Worm (Caenorhabditis elegans) whole organism, late embryonic: ENCODE measurements around the gene npl-4.2.

Experiments used
- C38D4.7 ChIP-seq: fragments of 200-800 bp; sonication (Bioruptor generic); optimal IDR thresholded peaks from 2 replicates; lab custom pipeline; 2018; ENCODE audit warnings: mild to moderate bottlenecking, missing genetic modification characterization, moderate library complexity, missing compliant biosample characterization
- F13H6.1 ChIP-seq: sonication (generic microtip); optimal IDR thresholded peaks from 2 replicates; lab custom pipeline; 2016; ENCODE audit warnings: missing genetic modification characterization, missing compliant biosample characterization
- ama-1 ChIP-seq: fragments of 150-350 bp; optimal IDR thresholded peaks from 2 replicates; lab custom pipeline; 2014
- ceh-19 ChIP-seq: fragments of 200-800 bp; sonication (Bioruptor generic); optimal IDR thresholded peaks from 2 replicates; lab custom pipeline; 2018; ENCODE audit warnings: mild to moderate bottlenecking, missing genetic modification characterization, missing compliant biosample characterization
- ceh-9 ChIP-seq: sonication (generic microtip); optimal IDR thresholded peaks from 2 replicates; lab custom pipeline; 2016; ENCODE audit warnings: mild to moderate bottlenecking, missing genetic modification characterization, inconsistent platforms, missing compliant biosample characterization
- dmd-4 ChIP-seq: sonication (generic microtip); optimal IDR thresholded peaks from 2 replicates; lab custom pipeline; 2016; ENCODE audit warnings: borderline replicate concordance, missing genetic modification characterization, missing compliant biosample characterization
- elt-4 ChIP-seq: sonication (generic microtip); optimal IDR thresholded peaks from 2 replicates; lab custom pipeline; 2016; ENCODE audit warnings: missing genetic modification characterization, missing compliant biosample characterization
- nhr-232 ChIP-seq: sonication (generic microtip); optimal IDR thresholded peaks from 2 replicates; lab custom pipeline; 2016; ENCODE audit warnings: missing genetic modification characterization, missing compliant biosample characterization
- npax-4 ChIP-seq: sonication (generic microtip); optimal IDR thresholded peaks from 2 replicates; lab custom pipeline; 2016; ENCODE audit warnings: missing genetic modification characterization, missing compliant biosample characterization
- pha-4 ChIP-seq: fragments of 150-350 bp; optimal IDR thresholded peaks from 2 replicates; lab custom pipeline; 2018; ENCODE audit warnings: missing biosample characterization, missing genetic modification reagents, missing genetic modification characterization
- sox-2 ChIP-seq: fragments of 200-800 bp; sonication (Bioruptor generic); IDR thresholded peaks from 2 replicates; pipeline ENCODE4 v1.3.6; 2022; ENCODE audit warnings: missing genetic modification reagents, missing genetic modification characterization, missing compliant biosample characterization
- tbx-2 ChIP-seq: sonication (generic microtip); optimal IDR thresholded peaks from 2 replicates; lab custom pipeline; 2016; ENCODE audit warnings: missing genetic modification characterization, missing compliant biosample characterization

- TF ChIP-seq C38D4.7, result no peak
- no peak for TF ChIP-seq ceh-19
- TF ChIP-seq nhr-232, result no peak
- no peak for TF ChIP-seq tbx-2 (tag; lab: Kevin White, UChicago)
- TF ChIP-seq elt-4 (tag; lab: Kevin White, UChicago), result no peak
- no peak for TF ChIP-seq dmd-4 (tag; lab: Kevin White, UChicago)
- no peak for TF ChIP-seq pha-4 (tag; lab: Kevin White, UChicago)
- TF ChIP-seq ama-1, result no peak
- no peak for TF ChIP-seq F13H6.1 (tag; lab: Kevin White, UChicago)
- no peak for TF ChIP-seq sox-2 (GFP tag; lab: Robert Waterston, UW)
- TF ChIP-seq ceh-9, result no peak
- TF ChIP-seq npax-4, result no peak
These were observed 44.9 kb downstream of the npl-4.2 start for ce11 chrII:5667540-5667939.
